Worm (Caenorhabditis elegans): ENCODE measurements around the gene F38B2.2.

Gene F38B2.2

DNA sequence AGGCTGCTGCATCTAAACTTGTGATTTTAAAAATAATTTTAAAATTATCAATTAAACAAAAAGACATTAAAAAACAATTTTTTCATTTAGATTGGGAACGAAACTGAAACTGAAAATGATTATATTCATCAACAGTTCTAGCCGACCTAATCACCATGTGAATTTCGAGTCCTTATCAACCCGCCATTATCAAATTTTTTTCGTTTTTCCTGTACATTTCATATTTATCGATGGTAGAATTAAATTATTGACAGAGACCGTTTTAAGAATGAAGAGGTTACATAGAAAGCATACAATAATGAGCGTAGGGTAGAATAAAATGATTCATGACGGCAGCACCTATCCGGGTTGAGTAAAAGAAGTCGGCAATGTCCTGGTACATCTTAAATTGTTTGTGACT is 45.1 kb upstream of the F38B2.2 start, which contains the start of gene asm-2:
TSS of gene asm-2 (minus strand) at position 12 of the 400 bp plus-strand sequence.
- no peak for TF ChIP-seq spr-3 (GFP tag; optimal IDR thresholded peaks at IDR 0.05)
- no peak for TF ChIP-seq lin-15B (tag; optimal IDR thresholded peaks at IDR 0.05)
- no peak for TF ChIP-seq daf-19 (GFP tag; conservative IDR thresholded peaks at IDR 0.05)
- no peak for TF ChIP-seq Y105C5A.15 (GFP tag; IDR thresholded peaks at IDR 0.05)
- TF ChIP-seq nhr-28 (tag; optimal IDR thresholded peaks at IDR 0.05) = peak; percentile 87
- no peak for TF ChIP-seq ztf-7 (tag; optimal IDR thresholded peaks at IDR 0.05)
- no peak for TF ChIP-seq mep-1 (tag; optimal IDR thresholded peaks at IDR 0.05)
- TF ChIP-seq madf-9 (GFP tag; conservative IDR thresholded peaks at IDR 0.05) = no peak
- no peak for TF ChIP-seq tag-97 (GFP tag; IDR thresholded peaks at IDR 0.05)
- TF ChIP-seq lin-13 (GFP tag; optimal IDR thresholded peaks at IDR 0.05) = no peak
- TF ChIP-seq dmd-6 (GFP tag; IDR thresholded peaks at IDR 0.05) = peak; percentile 63
- TF ChIP-seq tra-1 (GFP tag; IDR thresholded peaks at IDR 0.05) = peak; percentile 36; the same call in 1 of the 2 replicates
- no peak for TF ChIP-seq snpc-1.2 (GFP tag; IDR thresholded peaks at IDR 0.05)
- TF ChIP-seq php-3 (GFP tag; IDR thresholded peaks at IDR 0.05) = no peak
- no peak for TF ChIP-seq daf-16 (GFP tag; optimal IDR thresholded peaks at IDR 0.05)
- TF ChIP-seq daf-16 (tag; optimal IDR thresholded peaks at IDR 0.05) = peak; percentile 88
- peak; percentile 98 for TF ChIP-seq pqm-1 (tag; optimal IDR thresholded peaks at IDR 0.05)
- peak in 1 of 2 experiments; percentile 29 for TF ChIP-seq mdl-1 (tag; optimal IDR thresholded peaks at IDR 0.05)
- no peak for TF ChIP-seq D1046.2 (GFP tag; IDR thresholded peaks at IDR 0.05)
- TF ChIP-seq madf-5 (GFP tag; IDR thresholded peaks at IDR 0.05) = no peak
- no peak for TF ChIP-seq nhr-237 (tag; optimal IDR thresholded peaks at IDR 0.05)
- peak; percentile 68 for TF ChIP-seq mxl-3 (GFP tag; optimal IDR thresholded peaks at IDR 0.05)
- peak; percentile 57 for TF ChIP-seq nhr-77 (tag; optimal IDR thresholded peaks at IDR 0.05)

DNA sequence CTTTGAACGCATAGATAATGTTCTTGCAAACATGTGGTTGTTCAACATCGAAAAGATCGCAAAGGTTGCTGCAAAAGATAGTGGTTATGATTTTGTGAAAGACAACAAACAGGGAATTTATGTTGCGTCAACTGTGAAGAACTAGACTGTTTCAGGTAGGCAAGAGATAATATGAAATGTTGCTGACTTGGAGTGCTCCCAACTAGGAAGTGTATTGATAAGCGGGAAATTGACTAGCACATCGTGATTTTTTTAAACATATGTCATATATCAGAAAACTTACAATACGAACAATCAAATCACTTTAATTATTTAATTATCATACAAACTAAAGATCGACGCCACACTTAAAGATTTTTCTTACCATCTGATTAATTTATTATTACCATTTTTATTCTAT is 44.0 kb upstream of the F38B2.2 start:
- peak; percentile 5 for TF ChIP-seq aha-1 (tag)
- TF ChIP-seq ztf-7 (tag; optimal IDR thresholded peaks at IDR 0.05) = no peak
- TF ChIP-seq dmd-6 (GFP tag; IDR thresholded peaks at IDR 0.05) = peak; percentile 44; the same call in 1 of the 2 replicates
- TF ChIP-seq nhr-77 (tag; optimal IDR thresholded peaks at IDR 0.05) = no peak
- peak; percentile 80 for TF ChIP-seq pqm-1 (tag; optimal IDR thresholded peaks at IDR 0.05)
- TF ChIP-seq daf-16 (GFP tag; optimal IDR thresholded peaks at IDR 0.05) = no peak
- peak; percentile 40 for TF ChIP-seq daf-16 (tag; optimal IDR thresholded peaks at IDR 0.05)
- no peak for TF ChIP-seq hlh-30 (tag; optimal IDR thresholded peaks at IDR 0.05; ENCODE audit: insufficient read depth)
- TF ChIP-seq nhr-102 (tag; optimal IDR thresholded peaks at IDR 0.05) = no peak
- TF ChIP-seq nhr-28 (tag; optimal IDR thresholded peaks at IDR 0.05) = peak; percentile 13

DNA sequence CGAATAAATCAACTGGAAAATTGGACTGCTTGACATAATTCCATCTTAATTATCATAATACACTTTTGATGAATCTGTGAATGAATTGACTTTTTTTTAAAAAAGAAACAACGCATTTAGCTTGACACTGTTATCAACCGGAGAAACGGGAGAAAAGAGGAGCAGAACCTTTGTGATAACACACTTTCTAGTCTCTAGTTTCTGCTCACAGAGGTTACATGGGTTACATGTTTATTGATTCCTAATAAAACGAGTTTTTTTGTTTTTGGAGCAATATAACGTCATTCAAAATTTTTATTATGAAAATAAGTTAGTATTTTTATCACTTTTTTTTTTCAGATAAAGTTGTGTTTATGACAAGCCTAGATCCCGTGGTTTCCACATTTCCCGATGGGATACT is 38.8 kb upstream of the F38B2.2 start, which contains the start of gene hizr-1:
TSS of gene hizr-1 (plus strand) at position 340 of the 400 bp plus-strand sequence.
- peak; percentile 15; the same call in 1 of the 2 replicates for TF ChIP-seq php-3 (GFP tag; IDR thresholded peaks at IDR 0.05)
- TF ChIP-seq aha-1 (tag) = peak; percentile 1
- TF ChIP-seq dve-1 (tag; optimal IDR thresholded peaks at IDR 0.05; ENCODE audit: insufficient read depth) = peak; percentile 36
- no peak for TF ChIP-seq unc-62 (GFP tag; optimal IDR thresholded peaks at IDR 0.05 in 1 of 2)
- no peak for TF ChIP-seq unc-62 (tag; optimal IDR thresholded peaks at IDR 0.05)
- peak; percentile 26 for TF ChIP-seq hlh-11 (tag; optimal IDR thresholded peaks at IDR 0.05)
- TF ChIP-seq pqm-1 (tag; optimal IDR thresholded peaks at IDR 0.05) = peak; percentile 68
- TF ChIP-seq nhr-28 (tag; optimal IDR thresholded peaks at IDR 0.05) = peak; percentile 68
- TF ChIP-seq daf-16 (GFP tag; optimal IDR thresholded peaks at IDR 0.05) = no peak
- peak; percentile 68 for TF ChIP-seq daf-16 (tag; optimal IDR thresholded peaks at IDR 0.05)
- no peak for TF ChIP-seq zip-2 (tag; optimal IDR thresholded peaks at IDR 0.05)

DNA sequence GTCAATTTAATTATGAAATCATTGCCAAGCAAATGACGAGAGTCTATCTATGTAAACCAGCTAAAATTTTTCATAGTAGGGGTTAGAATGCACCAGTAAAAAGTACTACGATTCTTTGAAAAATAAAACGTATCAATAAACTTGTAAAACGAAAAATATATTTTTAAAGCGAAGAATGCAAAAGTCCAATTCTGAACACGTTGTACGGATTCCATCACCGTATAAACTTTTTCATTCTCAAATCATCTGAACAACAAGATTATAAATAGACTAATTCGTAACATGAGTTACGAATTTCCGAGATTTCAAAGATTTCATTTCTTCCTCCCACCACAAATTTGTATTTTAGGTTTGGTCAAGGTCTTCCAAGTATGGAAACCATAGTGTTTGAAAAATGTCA is 37.6 kb upstream of the F38B2.2 start, which contains the start of gene nlp-57:
TSS of gene nlp-57 (plus strand) at position 301 of the 400 bp plus-strand sequence.
- no peak for TF ChIP-seq lim-7 (GFP tag; IDR thresholded peaks at IDR 0.05)

DNA sequence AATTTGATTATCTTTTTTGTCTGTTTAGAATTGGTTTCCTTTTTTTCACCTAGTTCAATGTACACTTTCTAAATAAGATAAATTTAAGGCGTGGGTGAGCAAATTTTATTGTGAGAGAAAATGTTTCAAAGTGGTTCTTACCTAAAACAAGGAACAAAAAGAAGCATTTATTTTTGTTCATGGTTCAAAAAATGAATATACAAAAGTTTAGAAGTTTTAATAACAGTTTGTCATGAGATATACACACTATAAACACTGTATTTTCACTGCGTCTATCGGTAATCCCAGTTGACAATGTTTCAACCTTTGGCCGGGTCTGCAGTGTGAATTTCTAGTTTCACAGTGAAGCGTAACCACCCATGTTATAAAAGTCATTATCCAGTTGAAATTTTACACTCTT is 36.2 kb upstream of the F38B2.2 start, which contains the start of gene F08G12.11:
TSS of gene F08G12.11 (minus strand) at position 181 of the 400 bp plus-strand sequence.
- TF ChIP-seq Y75B8A.6 (GFP tag; IDR thresholded peaks at IDR 0.05) (no peak), unc-39 (tag; optimal IDR thresholded peaks at IDR 0.05) (no peak), madf-9 (GFP tag; conservative IDR thresholded peaks at IDR 0.05) (no peak), saeg-2 (GFP tag; IDR thresholded peaks at IDR 0.05) (no peak), unc-62 (GFP tag; optimal IDR thresholded peaks at IDR 0.05 in 1 of 2) (peak in 1 of 2 experiments; percentile 91), unc-62 (tag; optimal IDR thresholded peaks at IDR 0.05) (no peak), aha-1 (tag) (no peak), ZK546.5 (tag; optimal IDR thresholded peaks at IDR 0.05) (no peak)

Data from whole organism, L4 larva.